Worm (Caenorhabditis elegans): ENCODE data around the gene T07A9.12.
A peak's percentile ranks its signal among the peaks of the same experiment; 100 is the strongest.

T07A9.12 gene

DNA sequence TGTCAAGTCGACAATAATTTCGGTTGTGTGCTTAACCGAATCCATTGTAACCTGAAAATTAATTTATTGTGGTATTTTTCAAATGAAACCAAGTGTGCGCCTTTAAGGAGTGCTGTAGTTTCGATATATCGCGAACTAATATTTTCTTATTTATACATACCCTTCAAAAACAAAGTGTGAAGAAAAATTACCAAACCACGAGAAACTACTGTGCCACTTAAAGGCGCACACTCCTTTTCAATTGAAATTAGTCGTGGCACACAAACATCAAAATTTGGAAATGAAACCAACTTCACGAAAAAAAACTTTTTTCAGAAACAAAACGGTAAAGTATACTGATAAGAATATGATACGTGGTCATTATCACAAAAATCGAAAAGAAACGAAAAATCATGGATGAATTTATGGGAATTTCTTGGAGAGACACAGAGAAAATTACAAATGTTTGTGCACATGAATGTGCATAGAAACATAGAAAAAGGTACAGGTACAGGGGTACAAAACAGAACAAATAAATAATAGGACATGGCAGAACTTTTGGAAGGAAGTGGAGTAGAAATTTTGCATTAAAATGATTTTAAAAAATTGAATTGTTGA lies 27.4 kb upstream of the T07A9.12 start, which contains the start of gene spl-1:
Gene spl-1 (minus strand): TSS at position 51 of the 597 bp plus-strand sequence.
- no peak for TF ChIP-seq unc-42 (tag; optimal IDR thresholded peaks at IDR 0.05)
- peak; percentile 49 for TF ChIP-seq elt-2 (tag; optimal IDR thresholded peaks at IDR 0.05)

DNA sequence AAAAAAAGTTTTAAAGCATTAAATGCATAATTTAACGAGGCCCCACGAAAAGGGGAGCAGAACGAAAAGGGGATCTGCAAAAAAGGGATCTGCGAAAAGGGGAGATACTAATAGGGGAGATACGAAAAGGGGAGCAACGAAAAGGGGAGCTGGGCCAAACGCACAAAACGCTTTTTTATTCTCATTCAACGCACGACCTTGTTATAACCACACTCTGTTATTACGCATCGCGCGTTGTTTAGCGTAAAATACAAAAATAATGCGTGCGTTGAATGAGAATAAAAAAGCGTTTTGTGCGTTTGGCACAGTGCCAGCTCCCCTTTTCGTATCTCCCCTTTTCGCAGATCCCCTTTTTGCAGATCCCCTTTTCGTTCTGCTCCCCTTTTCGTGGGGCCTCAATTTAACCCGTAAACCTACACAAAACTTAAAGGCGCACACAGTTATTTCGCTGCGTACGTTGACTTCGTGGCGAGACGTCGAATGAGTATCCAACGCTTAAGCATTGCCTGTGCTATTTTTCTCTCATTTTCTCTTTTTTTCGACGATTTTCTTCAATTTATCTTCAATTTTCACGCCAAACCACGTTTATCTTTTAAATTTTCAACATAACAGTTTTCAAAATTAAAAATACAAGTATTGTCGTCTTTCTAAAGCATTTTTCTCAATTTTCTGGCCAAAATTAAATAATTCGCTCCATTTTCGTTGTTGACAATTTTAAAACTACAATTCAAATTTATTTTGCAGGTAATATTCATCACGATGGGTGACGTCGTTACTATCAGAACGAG lies 25.3 kb upstream of the T07A9.12 start, which contains the start of gene rps-24:
Gene rps-24 (plus strand): TSS at position 738 of the 788 bp plus-strand sequence.
- TF ChIP-seq sdc-2 (tag; optimal IDR thresholded peaks at IDR 0.05) (peak; percentile 67), unc-86 (tag; optimal IDR thresholded peaks at IDR 0.05) (peak; percentile 86), madf-2 (tag; optimal IDR thresholded peaks at IDR 0.05) (peak; percentile 43), sox-2 (GFP tag; IDR thresholded peaks at IDR 0.05) (peak; percentile 64), ceh-18 (tag; optimal IDR thresholded peaks at IDR 0.05) (peak; percentile 97), gmeb-2 (tag; optimal IDR thresholded peaks at IDR 0.05) (peak; percentile 36), hlh-8 (tag; optimal IDR thresholded peaks at IDR 0.05) (peak; percentile 95), fax-1 (tag; optimal IDR thresholded peaks at IDR 0.05) (peak; percentile 93), hlh-6 (tag; optimal IDR thresholded peaks at IDR 0.05) (peak; percentile 86), eyg-1 (tag; optimal IDR thresholded peaks at IDR 0.05) (peak; percentile 70), syd-9 (tag; optimal IDR thresholded peaks at IDR 0.05) (peak; percentile 90), pros-1 (tag; optimal IDR thresholded peaks at IDR 0.05) (peak; percentile 22), che-1 (tag; optimal IDR thresholded peaks at IDR 0.05) (peak; percentile 43), K09A11.1 (tag; optimal IDR thresholded peaks at IDR 0.05; ENCODE audit: insufficient read depth) (peak; percentile 17), elt-4 (tag; optimal IDR thresholded peaks at IDR 0.05) (peak; percentile 88), ref-2 (tag; optimal IDR thresholded peaks at IDR 0.05) (peak; percentile 97), rnt-1 (tag; optimal IDR thresholded peaks at IDR 0.05) (peak; percentile 98), hlh-30 (tag; optimal IDR thresholded peaks at IDR 0.05; ENCODE audit: insufficient read depth) (peak; percentile 26), ttx-3 (tag; optimal IDR thresholded peaks at IDR 0.05) (peak; percentile 66), ceh-19 (GFP tag; optimal IDR thresholded peaks at IDR 0.05) (peak; percentile 85), fkh-6 (tag; optimal IDR thresholded peaks at IDR 0.05) (peak; percentile 86), ztf-16 (tag; optimal IDR thresholded peaks at IDR 0.05) (peak; percentile 78), unc-42 (tag; optimal IDR thresholded peaks at IDR 0.05) (peak; percentile 95), ceh-14 (tag; optimal IDR thresholded peaks at IDR 0.05) (peak; percentile 98), tbx-7 (tag; optimal IDR thresholded peaks at IDR 0.05) (peak; percentile 92), ceh-24 (tag; optimal IDR thresholded peaks at IDR 0.05) (peak; percentile 31), elt-2 (tag; optimal IDR thresholded peaks at IDR 0.05) (peak; percentile 78), dve-1 (tag; optimal IDR thresholded peaks at IDR 0.05) (peak; percentile 61), hlh-15 (tag; optimal IDR thresholded peaks at IDR 0.05) (peak; percentile 75), tbx-2 (tag; optimal IDR thresholded peaks at IDR 0.05) (peak; percentile 98), dmd-4 (tag; optimal IDR thresholded peaks at IDR 0.05; ENCODE audit: borderline replicate concordance) (peak; percentile 93), ceh-6 (GFP tag; optimal IDR thresholded peaks at IDR 0.05) (peak; percentile 48), C38D4.7 (GFP tag; optimal IDR thresholded peaks at IDR 0.05) (peak; percentile 51), nfya-1 (tag; optimal IDR thresholded peaks at IDR 0.05) (peak; percentile 86), nhr-232 (tag; optimal IDR thresholded peaks at IDR 0.05) (peak; percentile 48), hlh-13 (GFP tag; optimal IDR thresholded peaks at IDR 0.05) (peak; percentile 49), pax-1 (tag; optimal IDR thresholded peaks at IDR 0.05) (peak; percentile 10), mec-3 (tag; optimal IDR thresholded peaks at IDR 0.05; ENCODE audit: borderline replicate concordance) (peak; percentile 98), F13H6.1 (tag; optimal IDR thresholded peaks at IDR 0.05) (peak; percentile 96), sox-4 (tag; optimal IDR thresholded peaks at IDR 0.05) (peak; percentile 60), pqm-1 (tag; optimal IDR thresholded peaks at IDR 0.05) (peak; percentile 97), ceh-34 (tag; optimal IDR thresholded peaks at IDR 0.05) (peak; percentile 97), C08G9.2 (tag; optimal IDR thresholded peaks at IDR 0.05) (peak; percentile 96), ceh-2 (tag; optimal IDR thresholded peaks at IDR 0.05) (peak; percentile 98), pag-3 (tag; optimal IDR thresholded peaks at IDR 0.05; ENCODE audit: borderline replicate concordance) (peak; percentile 94), zip-5 (tag; optimal IDR thresholded peaks at IDR 0.05) (peak; percentile 91), ets-4 (tag; optimal IDR thresholded peaks at IDR 0.05) (peak; percentile 96)
